Worm (Caenorhabditis elegans) whole organism, L4 larva: ENCODE results near the gene T02H6.7.

Experiments
- Y5F2A.4 ChIP-seq: fragments of 200-800 bp; sonication (Bioruptor generic); optimal IDR thresholded peaks from 2 replicates; lab custom pipeline; 2018; ENCODE audit warnings: mild to moderate bottlenecking, missing genetic modification characterization, missing compliant biosample characterization
- dpl-1 ChIP-seq: fragments of 150-350 bp; optimal IDR thresholded peaks from 2 replicates; lab custom pipeline; 2014; ENCODE audit warnings: missing biosample characterization, missing genetic modification reagents, missing genetic modification characterization
- nhr-10 ChIP-seq: fragments of 150-350 bp; optimal IDR thresholded peaks from 2 replicates; lab custom pipeline; 2014; ENCODE audit warnings: missing biosample characterization, missing genetic modification characterization
- nhr-28 ChIP-seq: fragments of 150-350 bp; optimal IDR thresholded peaks from 2 replicates; lab custom pipeline; 2014; ENCODE audit warnings: missing biosample characterization, missing genetic modification characterization
- skn-1 ChIP-seq: fragments of 150-350 bp; optimal IDR thresholded peaks from 2 replicates; lab custom pipeline; 2014; ENCODE audit warnings: missing biosample characterization, missing genetic modification characterization
- unc-130 ChIP-seq: sonication (generic microtip); optimal IDR thresholded peaks from 2 replicates; lab custom pipeline; 2016; ENCODE audit warnings: missing genetic modification reagents, missing genetic modification characterization, missing compliant biosample characterization
- zag-1 ChIP-seq: fragments of 150-350 bp; optimal IDR thresholded peaks from 2 replicates; lab custom pipeline; 2014; ENCODE audit warnings: missing biosample characterization, missing genetic modification characterization

- TF ChIP-seq skn-1 (tag; lab: Kevin White, UChicago) (no peak), nhr-10 (no peak), zag-1 (tag; lab: Kevin White, UChicago) (no peak), unc-130 (no peak), nhr-28 (tag; lab: Kevin White, UChicago) (no peak), dpl-1 (GFP tag; lab: Kevin White, UChicago) (no peak), Y5F2A.4 (GFP tag; lab: Kevin White, UChicago) (no peak)
These were observed 19.1 kb downstream of the T02H6.7 start, which contains the start of gene thoc-1 for ce11 chrII:701371-702139.
